Fruit fly (Drosophila melanogaster) whole organism, wandering third instar larva: Measurements from ENCODE around the gene ex.

Experiments used
- Abd-B ChIP-seq: fragments of >200 bp; optimal IDR thresholded peaks from 2 replicates; lab custom pipeline; 2017; ENCODE audit warnings: missing biosample characterization, missing genetic modification characterization
- CG32264 ChIP-seq: fragments of 200-800 bp; sonication (Bioruptor generic); optimal IDR thresholded peaks from 2 replicates; lab custom pipeline; 2016; ENCODE audit warnings: missing biosample characterization, missing genetic modification characterization
- CG9705 ChIP-seq: fragments of 200-800 bp; sonication (Bioruptor generic); optimal IDR thresholded peaks from 2 replicates; lab custom pipeline; 2018; ENCODE audit warnings: missing biosample characterization, mild to moderate bottlenecking, missing genetic modification characterization
- CrebA ChIP-seq: fragments of 200-800 bp; sonication (Bioruptor generic); optimal IDR thresholded peaks from 2 replicates; lab custom pipeline; 2016; ENCODE audit warnings: missing biosample characterization, mild to moderate bottlenecking, missing genetic modification characterization, borderline replicate concordance
- Dfd ChIP-seq: fragments of >200 bp; optimal IDR thresholded peaks from 2 replicates; lab custom pipeline; 2017; ENCODE audit warnings: missing biosample characterization, missing genetic modification characterization
- Dif ChIP-seq: fragments of 200-275, 200-300 bp; sonication (Bioruptor generic); optimal IDR thresholded peaks from 2 replicates; lab custom pipeline; 2018; ENCODE audit warnings: missing biosample characterization, missing genetic modification characterization; ENCODE audit not compliant: partially characterized antibody
- GATAd ChIP-seq: sonication (Bioruptor generic); optimal IDR thresholded peaks from 2 replicates; lab custom pipeline; 2016; ENCODE audit warnings: missing biosample characterization, missing genetic modification characterization
- HLH106 ChIP-seq: fragments of 200-800 bp; optimal IDR thresholded peaks from 3 replicates; lab custom pipeline; 2019; ENCODE audit warnings: missing biosample characterization, mild to moderate bottlenecking, missing genetic modification characterization, moderate library complexity
- Hnf4 ChIP-seq: fragments of 200-800 bp; sonication (Bioruptor generic); optimal IDR thresholded peaks from 2 replicates; lab custom pipeline; 2016; ENCODE audit warnings: missing biosample characterization, mild to moderate bottlenecking, missing genetic modification characterization
- Hr78 ChIP-seq: fragments of >200 bp; optimal IDR thresholded peaks from 2 replicates; lab custom pipeline; 2017; ENCODE audit warnings: missing biosample characterization, missing genetic modification characterization
- Hr83 ChIP-seq: fragments of 200-300 bp; sonication (Bioruptor generic); optimal IDR thresholded peaks from 2 replicates; lab custom pipeline; 2016; ENCODE audit warnings: missing biosample characterization, mild to moderate bottlenecking, missing genetic modification characterization, moderate library complexity; ENCODE audit not compliant: poor library complexity, severe bottlenecking
- Jra ChIP-seq: sonication (Bioruptor generic); optimal IDR thresholded peaks from 2 replicates; lab custom pipeline; 2016; ENCODE audit warnings: missing biosample characterization, missing genetic modification characterization
- Mio ChIP-seq: sonication (Bioruptor generic); optimal IDR thresholded peaks from 2 replicates; lab custom pipeline; 2016; ENCODE audit warnings: missing biosample characterization, missing genetic modification characterization
- Myc ChIP-seq: fragments of >200 bp; optimal IDR thresholded peaks from 2 replicates; lab custom pipeline; 2017
- N ChIP-seq: fragments of >200 bp; optimal IDR thresholded peaks from 2 replicates; lab custom pipeline; 2018; ENCODE audit warnings: missing biosample characterization, missing external identifiers, missing genetic modification characterization
- OdsH ChIP-seq: fragments of 200-800 bp; sonication (Bioruptor generic); optimal IDR thresholded peaks from 2 replicates; lab custom pipeline; 2016; ENCODE audit warnings: missing biosample characterization, mild to moderate bottlenecking, missing genetic modification characterization
- Rel ChIP-seq, 2 experiments: fragments of 200-800 bp; sonication (Bioruptor generic) in 1 of 2; optimal IDR thresholded peaks; 2 replicates in 1 of 2; 3 replicates in 1 of 2; lab custom pipeline; 2016 to 2019; ENCODE audit warnings: mild to moderate bottlenecking in 2 of 2, missing biosample characterization in 2 of 2, missing genetic modification characterization in 2 of 2, moderate library complexity in 1 of 2
- Sp1 ChIP-seq: fragments of 200-800 bp; sonication (Bioruptor generic); optimal IDR thresholded peaks from 3 replicates; lab custom pipeline; 2019; ENCODE audit warnings: missing biosample characterization, mild to moderate bottlenecking, missing genetic modification characterization, moderate library complexity
- Vsx2 ChIP-seq: fragments of 200-300, 225-300 bp; sonication (Bioruptor generic); optimal IDR thresholded peaks from 2 replicates; lab custom pipeline; 2018; ENCODE audit warnings: missing biosample characterization, missing genetic modification characterization; ENCODE audit not compliant: partially characterized antibody
- br ChIP-seq: fragments of 200-800 bp; sonication (Bioruptor generic); optimal IDR thresholded peaks from 2 replicates; lab custom pipeline; 2016; ENCODE audit warnings: missing biosample characterization, missing genetic modification characterization
- brk ChIP-seq: fragments of 200-800 bp; sonication (Bioruptor generic); optimal IDR thresholded peaks from 2 replicates; lab custom pipeline; 2016; ENCODE audit warnings: missing biosample characterization, mild to moderate bottlenecking, missing genetic modification characterization
- dl ChIP-seq, 2 experiments: fragments of 175-275, 200-275 bp in 1 of 2; fragments of 200-275 bp in 1 of 2; sonication (Bioruptor generic); optimal IDR thresholded peaks; lab custom pipeline; 2018; ENCODE audit warnings: mild to moderate bottlenecking in 2 of 2, missing biosample characterization in 2 of 2, missing genetic modification characterization in 2 of 2, moderate library complexity in 2 of 2; ENCODE audit not compliant: partially characterized antibody in 2 of 2, insufficient read depth in 1 of 2
- dmrt93B ChIP-seq: fragments of 200-800 bp; sonication (Bioruptor generic); optimal IDR thresholded peaks from 2 replicates; lab custom pipeline; 2018; ENCODE audit warnings: missing biosample characterization, mild to moderate bottlenecking, missing genetic modification characterization
- dsf ChIP-seq: sonication (Bioruptor generic); optimal IDR thresholded peaks from 2 replicates; lab custom pipeline; 2016; ENCODE audit warnings: missing biosample characterization, missing genetic modification characterization, borderline replicate concordance
- ey ChIP-seq: fragments of 200-800 bp; sonication (Bioruptor generic); optimal IDR thresholded peaks from 2 replicates; lab custom pipeline; 2016; ENCODE audit warnings: missing biosample characterization, missing genetic modification characterization
- foxo ChIP-seq, 2 experiments: fragments of 200-800 bp; sonication (Bioruptor generic); optimal IDR thresholded peaks; 2 replicates in 1 of 2; 3 replicates in 1 of 2; lab custom pipeline; 2016 to 2017; ENCODE audit warnings: missing biosample characterization in 2 of 2, missing genetic modification characterization in 2 of 2
- fru ChIP-seq: fragments of 200-800 bp; sonication (Bioruptor generic); optimal IDR thresholded peaks from 3 replicates; lab custom pipeline; 2016; ENCODE audit warnings: missing biosample characterization, mild to moderate bottlenecking, missing genetic modification characterization
- h ChIP-seq: fragments of 200-800 bp; sonication (Bioruptor generic); optimal IDR thresholded peaks from 3 replicates; lab custom pipeline; 2016; ENCODE audit warnings: missing biosample characterization, mild to moderate bottlenecking, missing genetic modification characterization
- jim ChIP-seq: fragments of 175-275, 200-325 bp; sonication (Bioruptor generic); optimal IDR thresholded peaks from 2 replicates; lab custom pipeline; 2016; ENCODE audit warnings: missing biosample characterization, mild to moderate bottlenecking, missing genetic modification characterization
- lola ChIP-seq: fragments of >200 bp; optimal IDR thresholded peaks from 2 replicates; lab custom pipeline; 2017; ENCODE audit warnings: missing biosample characterization, missing genetic modification characterization
- pan ChIP-seq: fragments of >200 bp; optimal IDR thresholded peaks from 2 replicates; lab custom pipeline; 2017
- psq ChIP-seq: fragments of 200-800 bp; sonication (Bioruptor generic); optimal IDR thresholded peaks from 3 replicates; lab custom pipeline; 2017; ENCODE audit warnings: missing biosample characterization, mild to moderate bottlenecking, missing genetic modification characterization, moderate library complexity
- rgr ChIP-seq: fragments of 200-800 bp; sonication (Bioruptor generic); optimal IDR thresholded peaks from 3 replicates; lab custom pipeline; 2016; ENCODE audit warnings: missing biosample characterization, mild to moderate bottlenecking, missing genetic modification characterization
- sage ChIP-seq: fragments of 200-800 bp; sonication (Bioruptor generic); optimal IDR thresholded peaks from 2 replicates; lab custom pipeline; 2016; ENCODE audit warnings: missing biosample characterization, mild to moderate bottlenecking, missing genetic modification characterization
- sv ChIP-seq: fragments of 200-800 bp; sonication (Bioruptor generic); optimal IDR thresholded peaks from 3 replicates; lab custom pipeline; 2016; ENCODE audit warnings: missing biosample characterization, missing genetic modification characterization
- tai ChIP-seq: sonication (Bioruptor generic); optimal IDR thresholded peaks from 2 replicates; lab custom pipeline; 2016; ENCODE audit warnings: missing biosample characterization, missing genetic modification characterization
- usp ChIP-seq: fragments of >200 bp; optimal IDR thresholded peaks from 2 replicates; lab custom pipeline; 2017; ENCODE audit warnings: missing biosample characterization, missing genetic modification characterization
- woc ChIP-seq: sonication (Bioruptor generic); optimal IDR thresholded peaks from 2 replicates; lab custom pipeline; 2016; ENCODE audit warnings: missing biosample characterization, mild to moderate bottlenecking, missing genetic modification characterization

The ex gene

dm6 chr2L:487171-487570 lies 56.1 kb downstream of the ex start:
- TF ChIP-seq Rel (GFP tag; optimal IDR thresholded peaks at IDR 0.05; lab: Kevin White, UChicago), result no peak
- peak; percentile 96 for TF ChIP-seq Rel (tag; optimal IDR thresholded peaks at IDR 0.05; lab: Kevin White, UChicago)
- TF ChIP-seq usp, result no peak
- no peak for TF ChIP-seq CrebA

dm6 chr2L:487719-488547 lies 56.9 kb downstream of the ex start:
- TF ChIP-seq pan (lab: Kevin White, UChicago) (no peak), br (GFP tag; lab: Kevin White, UChicago) (peak; percentile 57), jim (GFP tag; lab: Kevin White, UChicago) (no peak), CrebA (no peak), dmrt93B (GFP tag; lab: Kevin White, UChicago) (peak; percentile 16), sv (GFP tag; lab: Kevin White, UChicago) (no peak), lola (GFP tag; lab: Kevin White, UChicago) (no peak), sage (no peak), Hr78 (GFP tag; lab: Kevin White, UChicago) (no peak), Mio (GFP tag; lab: Kevin White, UChicago) (no peak), foxo (GFP tag; optimal IDR thresholded peaks at IDR 0.05; lab: Kevin White, UChicago) (peak in 1 of 2 experiments; percentile 69), ey (GFP tag; lab: Kevin White, UChicago) (peak; percentile 57), CG32264 (GFP tag; lab: Kevin White, UChicago) (no peak), Dfd (no peak), dsf (GFP tag; lab: Kevin White, UChicago) (no peak), usp (no peak), N (GFP tag; lab: Kevin White, UChicago) (no peak), fru (GFP tag; lab: Kevin White, UChicago) (peak; percentile 62), psq (GFP tag; lab: Kevin White, UChicago) (peak; percentile 36), h (GFP tag; lab: Kevin White, UChicago) (peak; percentile 66), OdsH (GFP tag; lab: Kevin White, UChicago) (peak; percentile 64), Hnf4 (GFP tag; lab: Kevin White, UChicago) (peak; percentile 44), HLH106 (tag; lab: Kevin White, UChicago) (peak; percentile 55), rgr (GFP tag; lab: Kevin White, UChicago) (peak; percentile 56), Hr83 (GFP tag; lab: Kevin White, UChicago) (no peak), Dif (GFP tag; lab: Kevin White, UChicago) (peak; percentile 21), Rel (GFP tag; optimal IDR thresholded peaks at IDR 0.05; lab: Kevin White, UChicago) (no peak), Rel (tag; optimal IDR thresholded peaks at IDR 0.05; lab: Kevin White, UChicago) (no peak), Vsx2 (GFP tag; lab: Kevin White, UChicago) (no peak), Sp1 (GFP tag; lab: Kevin White, UChicago) (peak; percentile 46), Jra (no peak), dl (GFP tag; optimal IDR thresholded peaks at IDR 0.05; lab: Kevin White, UChicago; ENCODE audit: insufficient read depth in 1 of 2, partially characterized antibody in 2 of 2) (no peak), brk (GFP tag; lab: Kevin White, UChicago) (no peak), woc (peak; percentile 56), tai (no peak), CG9705 (GFP tag; lab: Kevin White, UChicago) (no peak), Myc (lab: Kevin White, UChicago) (no peak), GATAd (GFP tag; lab: Kevin White, UChicago) (no peak), Abd-B (GFP tag; lab: Kevin White, UChicago) (no peak)
